Fruit fly (Drosophila melanogaster) whole organism, embryonic: ENCODE data around the gene Pbgs.

ENCODE experiments used
- Atf3 ChIP-seq: fragments of 200-800 bp; sonication (Bioruptor generic); optimal IDR thresholded peaks from 3 replicates; lab custom pipeline; 2016; ENCODE audit warnings: missing biosample characterization, missing genetic modification characterization
- BEAF-32 ChIP-seq: fragments of 200-800 bp; sonication (Bioruptor generic); optimal IDR thresholded peaks from 3 replicates; lab custom pipeline; 2017; ENCODE audit warnings: missing biosample characterization, missing genetic modification characterization, mild to moderate bottlenecking, moderate library complexity, missing genetic modification reagents
- CG10209 ChIP-seq: fragments of 200-800 bp; sonication (Bioruptor generic); optimal IDR thresholded peaks from 3 replicates; lab custom pipeline; 2017; ENCODE audit warnings: missing biosample characterization, mild to moderate bottlenecking, missing genetic modification characterization, missing genetic modification reagents
- CG10565 ChIP-seq: fragments of 200-800 bp; sonication (Bioruptor generic); optimal IDR thresholded peaks from 3 replicates; lab custom pipeline; 2016; ENCODE audit warnings: missing biosample characterization, mild to moderate bottlenecking, missing genetic modification characterization
- CG10959 ChIP-seq: fragments of 200-800 bp; sonication (Bioruptor generic); IDR thresholded peaks from 2 replicates; pipeline ENCODE4 v1.3.6; 2022; ENCODE audit warnings: missing biosample characterization, missing genetic modification characterization
- CG12942 ChIP-seq: fragments of 200-800 bp; sonication (Bioruptor generic); optimal IDR thresholded peaks from 3 replicates; lab custom pipeline; 2016; ENCODE audit warnings: missing biosample characterization, missing genetic modification characterization
- CG13424 ChIP-seq: fragments of 200-800 bp; sonication (Bioruptor generic); optimal IDR thresholded peaks from 2 replicates; lab custom pipeline; 2019; ENCODE audit warnings: missing biosample characterization, mild to moderate bottlenecking, missing genetic modification characterization, moderate library complexity
- CG1529 ChIP-seq: fragments of 200-800 bp; sonication (Bioruptor generic); optimal IDR thresholded peaks from 3 replicates; lab custom pipeline; 2018; ENCODE audit warnings: missing biosample characterization, missing genetic modification characterization
- CG1603 ChIP-seq: fragments of 200-800 bp; sonication (Bioruptor generic); optimal IDR thresholded peaks from 2 replicates; lab custom pipeline; 2019; ENCODE audit warnings: missing biosample characterization, mild to moderate bottlenecking, missing genetic modification characterization, moderate library complexity
- CG17802 ChIP-seq: fragments of 200-800 bp; sonication (Bioruptor generic); optimal IDR thresholded peaks from 2 replicates; lab custom pipeline; 2018; ENCODE audit warnings: missing biosample characterization, mild to moderate bottlenecking, missing genetic modification characterization, moderate library complexity
- CG32772 ChIP-seq: fragments of 200-800 bp; sonication (Bioruptor generic); IDR thresholded peaks from 2 replicates; pipeline ENCODE4 v1.3.6; 2022; ENCODE audit warnings: missing biosample characterization, missing genetic modification characterization
- CG3281 ChIP-seq: fragments of 200-800 bp; sonication (Bioruptor generic); optimal IDR thresholded peaks from 3 replicates; lab custom pipeline; 2017; ENCODE audit warnings: missing biosample characterization, mild to moderate bottlenecking, missing genetic modification characterization
- CG3726 ChIP-seq: fragments of 200-800 bp; sonication (Bioruptor generic); IDR thresholded peaks from 3 replicates; pipeline ENCODE4, ENCODE4 v1.3.6; 2022; ENCODE audit warnings: missing biosample characterization, missing genetic modification characterization
- CG6791 ChIP-seq: fragments of 200-800 bp; sonication (Bioruptor generic); IDR thresholded peaks from 3 replicates; pipeline ENCODE4 v1.3.6; 2022; ENCODE audit warnings: missing biosample characterization, missing genetic modification characterization; ENCODE audit not compliant: partially characterized antibody
- CG7963 ChIP-seq: fragments of 200-800 bp; sonication (Bioruptor generic); IDR thresholded peaks from 3 replicates; pipeline ENCODE4 v1.3.6; 2022; ENCODE audit warnings: missing biosample characterization, missing genetic modification characterization; ENCODE audit not compliant: partially characterized antibody
- CG8765 ChIP-seq: fragments of 200-800 bp; sonication (Bioruptor generic); IDR thresholded peaks from 2 replicates; pipeline ENCODE4 v1.3.6; 2022; ENCODE audit warnings: missing biosample characterization, missing genetic modification characterization
- CG9876 ChIP-seq: fragments of 200-800 bp; sonication (Bioruptor generic); optimal IDR thresholded peaks from 2 replicates; lab custom pipeline; 2016; ENCODE audit warnings: missing biosample characterization, missing genetic modification characterization
- CG9932 ChIP-seq: fragments of 200-800 bp; sonication (Bioruptor generic); IDR thresholded peaks from 2 replicates; pipeline ENCODE4 v1.3.6; 2022; ENCODE audit warnings: missing biosample characterization, missing genetic modification characterization
- Dp ChIP-seq: fragments of 200-800 bp; sonication (Bioruptor generic); optimal IDR thresholded peaks from 2 replicates; lab custom pipeline; 2018; ENCODE audit warnings: missing biosample characterization, mild to moderate bottlenecking, missing genetic modification characterization, moderate library complexity
- Dref ChIP-seq: fragments of 200-800 bp; sonication (Bioruptor generic); IDR thresholded peaks from 2 replicates; pipeline ENCODE4 v1.3.6; 2022; ENCODE audit warnings: missing biosample characterization, missing genetic modification characterization
- HLH3B ChIP-seq: fragments of 200-800 bp; sonication (Bioruptor generic); IDR thresholded peaks from 2 replicates; pipeline ENCODE4 v1.3.6; 2022; ENCODE audit warnings: missing biosample characterization, missing genetic modification characterization
- HLH54F ChIP-seq: fragments of 200-800 bp; sonication (Bioruptor generic); optimal IDR thresholded peaks from 3 replicates; lab custom pipeline; 2016; ENCODE audit warnings: missing biosample characterization, missing genetic modification characterization
- Pdp1 ChIP-seq, 2 experiments: fragments of 200-800 bp; sonication (Bioruptor generic); optimal IDR thresholded peaks; 3 replicates each; lab custom pipeline; 2016; ENCODE audit warnings: missing biosample characterization in 2 of 2, missing genetic modification characterization in 2 of 2, mild to moderate bottlenecking in 1 of 2, moderate library complexity in 1 of 2
- Rfx ChIP-seq: fragments of 200-800 bp; sonication (Bioruptor generic); IDR thresholded peaks from 2 replicates; pipeline ENCODE4 v1.3.6; 2022; ENCODE audit warnings: missing biosample characterization, missing genetic modification characterization
- Sry-β ChIP-seq: fragments of 200-800 bp; sonication (Bioruptor generic); optimal IDR thresholded peaks from 2 replicates; lab custom pipeline; 2018; ENCODE audit warnings: missing biosample characterization, mild to moderate bottlenecking, missing genetic modification characterization, moderate library complexity
- Sry-δ ChIP-seq: fragments of 200-800 bp; sonication (Bioruptor generic); optimal IDR thresholded peaks from 2 replicates; lab custom pipeline; 2016; ENCODE audit warnings: missing biosample characterization, missing genetic modification characterization
- Ssrp ChIP-seq: fragments of 200-800 bp; sonication (Bioruptor generic); optimal IDR thresholded peaks from 2 replicates; lab custom pipeline; 2018; ENCODE audit warnings: missing biosample characterization, mild to moderate bottlenecking, missing genetic modification characterization, moderate library complexity
- Stat92E ChIP-seq, 3 experiments: fragments of >200 bp in 2 of 3; fragments of 200-800 bp in 1 of 3; sonication (Bioruptor generic) in 1 of 3; optimal IDR thresholded peaks; 2 replicates each; lab custom pipeline; 2017 to 2019; ENCODE audit warnings: missing biosample characterization in 3 of 3, missing genetic modification characterization in 3 of 3, mild to moderate bottlenecking in 1 of 3, moderate library complexity in 1 of 3
- Usf ChIP-seq: fragments of 200-800 bp; sonication (Bioruptor generic); optimal IDR thresholded peaks from 2 replicates; lab custom pipeline; 2017; ENCODE audit warnings: missing genotype, missing biosample characterization, missing genetic modification characterization
- Vsx1 ChIP-seq: fragments of 200-800 bp; sonication (Bioruptor generic); optimal IDR thresholded peaks from 2 replicates; lab custom pipeline; 2017; ENCODE audit warnings: missing biosample characterization, mild to moderate bottlenecking, missing genetic modification characterization, missing genetic modification reagents
- Xbp1 ChIP-seq: fragments of 200-800 bp; sonication (Bioruptor generic); optimal IDR thresholded peaks from 3 replicates; lab custom pipeline; 2016; ENCODE audit warnings: missing biosample characterization, mild to moderate bottlenecking, missing genetic modification characterization
- YL-1 ChIP-seq: fragments of 200-800 bp; sonication (Bioruptor generic); optimal IDR thresholded peaks from 3 replicates; lab custom pipeline; 2017; ENCODE audit warnings: missing biosample characterization, mild to moderate bottlenecking, missing genetic modification characterization
- ab ChIP-seq: fragments of 200-800 bp; sonication (Bioruptor generic); optimal IDR thresholded peaks from 2 replicates; lab custom pipeline; 2016; ENCODE audit warnings: missing biosample characterization, missing genetic modification characterization
- ac ChIP-seq: fragments of 200-800 bp; sonication (Bioruptor generic); optimal IDR thresholded peaks from 3 replicates; lab custom pipeline; 2017; ENCODE audit warnings: missing biosample characterization, mild to moderate bottlenecking, missing genetic modification characterization
- al ChIP-seq: fragments of 200-800 bp; sonication (Bioruptor generic); IDR thresholded peaks from 2 replicates; pipeline ENCODE4 v1.3.6; 2022; ENCODE audit warnings: missing biosample characterization, missing genetic modification characterization
- az2 ChIP-seq: fragments of 200-800 bp; sonication (Bioruptor generic); optimal IDR thresholded peaks from 3 replicates; lab custom pipeline; 2016; ENCODE audit warnings: missing biosample characterization, missing genetic modification characterization
- danr ChIP-seq: fragments of 200-800 bp; sonication (Bioruptor generic); IDR thresholded peaks from 2 replicates; pipeline ENCODE4 v1.3.6; 2022; ENCODE audit warnings: missing biosample characterization, missing genetic modification characterization
- dati ChIP-seq: fragments of 200-800 bp; sonication (Bioruptor generic); IDR thresholded peaks from 2 replicates; pipeline ENCODE4 v1.3.6; 2022; ENCODE audit warnings: missing biosample characterization, missing genetic modification characterization
- dysf ChIP-seq: fragments of 200-800 bp; sonication (Bioruptor generic); IDR thresholded peaks from 3 replicates; pipeline ENCODE4 v1.3.6; 2022; ENCODE audit warnings: missing biosample characterization, missing genetic modification characterization
- fd102C ChIP-seq: fragments of 200-800 bp; sonication (Bioruptor generic); optimal IDR thresholded peaks from 2 replicates; lab custom pipeline; 2018; ENCODE audit warnings: missing biosample characterization, mild to moderate bottlenecking, missing genetic modification characterization, moderate library complexity
- fu2 ChIP-seq: fragments of 200-800 bp; sonication (Bioruptor generic); optimal IDR thresholded peaks from 2 replicates; lab custom pipeline; 2016; ENCODE audit warnings: missing biosample characterization, missing genetic modification characterization
- hth ChIP-seq: fragments of >200 bp; optimal IDR thresholded peaks from 2 replicates; lab custom pipeline; 2017; ENCODE audit warnings: inconsistent platforms
- lbe ChIP-seq: fragments of 200-800 bp; sonication (Bioruptor generic); optimal IDR thresholded peaks from 2 replicates; lab custom pipeline; 2016; ENCODE audit warnings: missing biosample characterization, mild to moderate bottlenecking, missing genetic modification characterization
- row ChIP-seq: fragments of 200-800 bp; sonication (Bioruptor generic); IDR thresholded peaks from 3 replicates; pipeline ENCODE4 v1.3.6; 2022; ENCODE audit warnings: missing biosample characterization, missing genetic modification characterization
- shn ChIP-seq: fragments of 200-800 bp; sonication (Bioruptor generic); optimal IDR thresholded peaks from 3 replicates; lab custom pipeline; 2016; ENCODE audit warnings: missing biosample characterization, missing genetic modification characterization
- sqz ChIP-seq: fragments of 200-800 bp; sonication (Bioruptor generic); optimal IDR thresholded peaks from 3 replicates; lab custom pipeline; 2018; ENCODE audit warnings: missing biosample characterization, mild to moderate bottlenecking, missing genetic modification characterization
- stwl ChIP-seq: fragments of 200-800 bp; sonication (Bioruptor generic); optimal IDR thresholded peaks from 3 replicates; lab custom pipeline; 2018; ENCODE audit warnings: missing biosample characterization, mild to moderate bottlenecking, missing genetic modification characterization, moderate library complexity
- tll ChIP-seq, 2 experiments: fragments of 200-800 bp in 1 of 2; fragments of >200 bp in 1 of 2; sonication (Bioruptor generic) in 1 of 2; optimal IDR thresholded peaks; 2 replicates each; lab custom pipeline; 2017 to 2019; ENCODE audit warnings: missing biosample characterization in 2 of 2, missing genetic modification characterization in 2 of 2, mild to moderate bottlenecking in 1 of 2, moderate library complexity in 1 of 2
- ttk ChIP-seq: fragments of 200-800 bp; sonication (Bioruptor generic); IDR thresholded peaks from 2 replicates; pipeline ENCODE4 v2.1.2; 2022; ENCODE audit warnings: missing biosample characterization, missing genetic modification characterization
- tx ChIP-seq: fragments of 200-800 bp; sonication (Bioruptor generic); optimal IDR thresholded peaks from 2 replicates; lab custom pipeline; 2016; ENCODE audit warnings: missing biosample characterization, missing genetic modification characterization
- vvl ChIP-seq: fragments of 200-800 bp; sonication (Bioruptor generic); IDR thresholded peaks from 2 replicates; pipeline ENCODE4 v1.3.6; 2022; ENCODE audit warnings: missing biosample characterization, missing genetic modification characterization

Gene Pbgs

dm6 chr3L:12271195-12271618 lies at the start of gene Pbgs (continued):
- TF ChIP-seq al (GFP tag; lab: Robert Waterston, UW) (no peak), CG13424 (tag; lab: Kevin White, UChicago) (peak; percentile 40), ac (GFP tag; lab: Kevin White, UChicago) (no peak), CG3281 (GFP tag; lab: Kevin White, UChicago) (peak; percentile 35), YL-1 (peak; percentile 18), fd102C (GFP tag; lab: Kevin White, UChicago) (no peak), Stat92E (GFP tag; optimal IDR thresholded peaks at IDR 0.05; lab: Kevin White, UChicago) (no peak), ttk (GFP tag; lab: Robert Waterston, UW) (peak; percentile 34; the same call in 1 of the 2 replicates), CG17802 (tag; lab: Kevin White, UChicago) (no peak), CG7963 (no peak), Pdp1 (GFP tag; optimal IDR thresholded peaks at IDR 0.05; lab: Kevin White, UChicago) (peak in 1 of 2 experiments; percentile 72), shn (GFP tag; lab: Kevin White, UChicago) (no peak), CG6791 (no peak), CG10565 (GFP tag; lab: Kevin White, UChicago) (no peak), Usf (GFP tag; lab: Kevin White, UChicago) (no peak), Vsx1 (GFP tag; lab: Kevin White, UChicago) (peak; percentile 13), CG10959 (GFP tag; lab: Robert Waterston, UW) (no peak), hth (no peak), Rfx (peak; percentile 58), HLH3B (no peak; the same call in 1 of the 2 replicates), Sry-β (no peak), CG10209 (peak; percentile 7), fu2 (GFP tag; lab: Kevin White, UChicago) (no peak), ab (GFP tag; lab: Kevin White, UChicago) (no peak), CG1603 (tag; lab: Kevin White, UChicago) (no peak), az2 (GFP tag; lab: Kevin White, UChicago) (no peak), Dref (GFP tag; lab: Robert Waterston, UW) (no peak), CG8765 (no peak), sqz (GFP tag; lab: Kevin White, UChicago) (peak; percentile 28), CG1529 (GFP tag; lab: Kevin White, UChicago) (no peak), danr (GFP tag; lab: Robert Waterston, UW) (no peak), CG12942 (GFP tag; lab: Kevin White, UChicago) (no peak), row (GFP tag; lab: Robert Waterston, UW) (peak; percentile 75), CG9932 (GFP tag; lab: Robert Waterston, UW) (peak; percentile 52), dati (GFP tag; lab: Robert Waterston, UW) (no peak), Ssrp (tag; lab: Kevin White, UChicago) (no peak), CG32772 (GFP tag; lab: Robert Waterston, UW) (no peak), lbe (GFP tag; lab: Kevin White, UChicago) (peak; percentile 38), tll (GFP tag; optimal IDR thresholded peaks at IDR 0.05; lab: Kevin White, UChicago) (no peak), stwl (tag; lab: Kevin White, UChicago) (peak; percentile 29), dysf (peak; percentile 55; the same call in 2 of the 3 replicates), Xbp1 (GFP tag; lab: Kevin White, UChicago) (peak; percentile 4), Atf3 (GFP tag; lab: Kevin White, UChicago) (no peak), CG9876 (no peak), HLH54F (GFP tag; lab: Kevin White, UChicago) (no peak), tx (GFP tag; lab: Kevin White, UChicago) (no peak), BEAF-32 (GFP tag; lab: Kevin White, UChicago) (no peak), vvl (GFP tag; lab: Robert Waterston, UW) (peak; percentile 78), CG3726 (no peak), Dp (GFP tag; lab: Kevin White, UChicago) (no peak), Sry-δ (GFP tag; lab: Kevin White, UChicago) (no peak)
